Worm (Caenorhabditis elegans) whole organism, midembryonic: ENCODE data around the gene cyp-34A8.

Experiments
- T22C8.4 ChIP-seq: fragments of 200-800 bp; sonication (Bioruptor generic); IDR thresholded peaks from 2 replicates; pipeline ENCODE4 v1.3.6; 2022; ENCODE audit warnings: missing genetic modification characterization, missing compliant biosample characterization
- med-1 ChIP-seq: sonication (generic microtip); optimal IDR thresholded peaks from 2 replicates; lab custom pipeline; 2017; ENCODE audit warnings: missing genetic modification characterization, mild to moderate bottlenecking, missing compliant biosample characterization, antibody characterized with exemption, missing genetic modification reagents; ENCODE audit not compliant: insufficient read depth

DNA sequence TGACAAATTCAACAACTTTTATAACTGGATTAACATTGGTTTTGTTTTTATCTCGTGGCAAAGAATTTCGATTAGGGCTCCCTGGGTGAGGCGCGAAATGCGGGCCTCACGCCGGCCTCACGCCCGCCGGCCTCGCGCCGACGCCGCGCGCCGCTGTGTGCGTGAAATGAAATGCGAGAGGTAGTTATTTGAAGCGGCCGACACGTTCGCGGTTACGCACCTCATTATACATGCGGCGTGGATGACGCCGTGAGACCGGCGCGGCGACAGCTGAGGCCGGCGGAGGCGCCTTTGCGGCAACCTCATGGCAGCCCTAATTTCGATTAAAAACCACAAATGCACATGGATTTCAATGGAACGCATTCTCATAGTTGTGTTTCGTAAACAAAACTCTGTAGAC lies 40.1 kb downstream of the cyp-34A8 start:
- TF ChIP-seq T22C8.4 (GFP tag; lab: Robert Waterston, UW) (no peak), med-1 (GFP tag; lab: Kevin White, UChicago) (no peak)
